Fruit fly (Drosophila melanogaster): ENCODE data around the gene CG13689.

dm6 chr2L:625352-625751 is 22.7 kb downstream of the CG13689 start, which contains the start of gene CG2839:
- TF ChIP-seq Dfd (GFP tag; optimal IDR thresholded peaks at IDR 0.05), result no peak
- no peak for TF ChIP-seq pan (optimal IDR thresholded peaks at IDR 0.05)
- no peak for TF ChIP-seq h (GFP tag; optimal IDR thresholded peaks at IDR 0.05)
- no peak for TF ChIP-seq Sp1 (GFP tag; optimal IDR thresholded peaks at IDR 0.05)
- TF ChIP-seq sage (GFP tag; optimal IDR thresholded peaks at IDR 0.05), result no peak
- TF ChIP-seq CG9705 (GFP tag; optimal IDR thresholded peaks at IDR 0.05), result no peak
- TF ChIP-seq fru (GFP tag; optimal IDR thresholded peaks at IDR 0.05), result no peak
